Worm (Caenorhabditis elegans): ENCODE measurements around the gene str-39.

DNA sequence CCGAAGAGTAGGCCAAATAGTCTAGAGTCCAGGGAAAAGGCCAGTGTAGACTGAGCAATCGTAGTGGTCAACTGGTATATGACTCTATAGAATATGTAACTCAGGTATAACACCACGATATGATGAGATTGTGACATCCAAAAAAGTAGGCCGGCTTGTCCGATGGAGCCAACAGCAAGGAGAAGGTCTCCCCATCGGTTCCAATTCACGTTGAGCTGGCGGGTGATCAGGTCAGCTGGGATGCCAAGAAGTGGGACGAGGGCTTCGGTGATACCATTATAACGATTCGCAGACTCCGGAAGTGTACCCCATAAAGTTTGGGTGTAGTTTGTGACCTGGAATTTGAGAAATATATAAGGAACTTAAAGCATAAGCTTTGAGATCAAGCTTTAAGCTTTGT lies 6.8 kb downstream of the str-39 start:
- TF ChIP-seq nfya-1 (tag; optimal IDR thresholded peaks at IDR 0.05) (no peak), ceh-14 (tag; optimal IDR thresholded peaks at IDR 0.05) (no peak), pha-4 (tag; optimal IDR thresholded peaks at IDR 0.05) (no peak), pqm-1 (tag; optimal IDR thresholded peaks at IDR 0.05) (no peak), che-1 (tag; optimal IDR thresholded peaks at IDR 0.05) (no peak), ama-1 (optimal IDR thresholded peaks at IDR 0.05) (no peak), hlh-30 (tag; optimal IDR thresholded peaks at IDR 0.05; ENCODE audit: insufficient read depth) (no peak), unc-55 (GFP tag; optimal IDR thresholded peaks at IDR 0.05) (no peak), sdc-2 (tag; optimal IDR thresholded peaks at IDR 0.05) (no peak)
